Worm (Caenorhabditis elegans): ENCODE data around the gene F59D12.2.

ce11 chrX:15640603-15641002, 34.9 kb downstream of the F59D12.2 start, which contains the start of gene K09E9.7:
- TF ChIP-seq unc-130 (tag; optimal IDR thresholded peaks at IDR 0.05) (no peak), egl-27 (tag; optimal IDR thresholded peaks at IDR 0.05) (no peak), nhr-76 (tag; optimal IDR thresholded peaks at IDR 0.05) (no peak), elt-2 (tag; optimal IDR thresholded peaks at IDR 0.05) (no peak), swsn-7 (tag; optimal IDR thresholded peaks at IDR 0.05) (no peak), ces-1 (GFP tag; optimal IDR thresholded peaks at IDR 0.05) (no peak), nhr-77 (tag; optimal IDR thresholded peaks at IDR 0.05) (no peak), rnt-1 (tag; optimal IDR thresholded peaks at IDR 0.05) (no peak), ceh-88 (GFP tag; IDR thresholded peaks at IDR 0.05) (no peak), jun-1 (tag; optimal IDR thresholded peaks at IDR 0.05) (no peak), nhr-11 (tag; optimal IDR thresholded peaks at IDR 0.05) (no peak), lin-35 (GFP tag; optimal IDR thresholded peaks at IDR 0.05) (no peak)

All from whole organism, L1 larva.